Worm (Caenorhabditis elegans): ENCODE measurements around the gene Y45F10A.7.

- TF ChIP-seq snpc-4 (tag; optimal IDR thresholded peaks at IDR 0.05) (no peak), crh-2 (tag; optimal IDR thresholded peaks at IDR 0.05) (no peak), alr-1 (tag; optimal IDR thresholded peaks at IDR 0.05) (no peak), sma-9 (GFP tag; optimal IDR thresholded peaks at IDR 0.05) (no peak), sma-9 (tag; optimal IDR thresholded peaks at IDR 0.05) (no peak), ztf-11 (tag; optimal IDR thresholded peaks at IDR 0.05) (no peak), unc-39 (tag; optimal IDR thresholded peaks at IDR 0.05) (no peak), elt-1 (tag; optimal IDR thresholded peaks at IDR 0.05) (no peak)
Measured at ce11 chrIV:13513010-13513409, 20.6 kb downstream of the Y45F10A.7 start.
